Worm (Caenorhabditis elegans): Measurements from ENCODE around the gene T16G1.4.
A peak's percentile ranks its signal among the peaks of the same experiment; 100 is the strongest.

T16G1.4 gene

DNA sequence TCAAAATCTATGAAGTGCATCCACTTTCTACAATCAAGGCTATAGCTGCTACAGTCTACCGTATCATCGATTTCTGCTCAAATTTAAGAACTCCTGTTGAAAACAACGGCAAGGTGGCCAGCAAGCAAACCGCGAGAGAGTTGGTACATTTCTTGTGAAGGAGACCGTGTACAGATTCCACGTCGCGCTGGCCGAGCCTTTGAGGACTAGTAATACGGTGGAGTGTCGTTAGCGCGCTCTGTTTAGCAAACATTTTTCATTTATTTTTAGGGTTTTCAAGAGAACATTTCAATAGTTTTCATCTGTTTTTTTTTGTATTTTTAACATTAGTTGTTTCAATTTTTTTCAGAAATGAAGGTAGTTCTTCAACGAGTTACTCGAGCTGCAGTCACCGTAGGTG lies 10.6 kb upstream of the T16G1.4 start, which contains the start of gene pqn-68 (continued):
- TF ChIP-seq nhr-28 (tag; optimal IDR thresholded peaks at IDR 0.05) (no peak), skn-1 (tag; optimal IDR thresholded peaks at IDR 0.05) (no peak), nhr-71 (tag; optimal IDR thresholded peaks at IDR 0.05) (peak; percentile 30), unc-30 (tag; optimal IDR thresholded peaks at IDR 0.05) (no peak), C16A3.4 (tag; optimal IDR thresholded peaks at IDR 0.05) (peak; percentile 2), swsn-7 (tag; optimal IDR thresholded peaks at IDR 0.05) (peak; percentile 1), rnt-1 (tag; optimal IDR thresholded peaks at IDR 0.05) (peak; percentile 49), nhr-77 (tag; optimal IDR thresholded peaks at IDR 0.05) (no peak), snpc-4 (tag; optimal IDR thresholded peaks at IDR 0.05) (no peak), ceh-8 (GFP tag; optimal IDR thresholded peaks at IDR 0.05) (no peak), nhr-11 (tag; optimal IDR thresholded peaks at IDR 0.05) (no peak), ceh-82 (tag; optimal IDR thresholded peaks at IDR 0.05) (peak in 1 of 3 experiments; percentile 12), nhr-90 (tag; optimal IDR thresholded peaks at IDR 0.05; ENCODE audit: poor library complexity) (no peak), efl-3 (GFP tag; optimal IDR thresholded peaks at IDR 0.05) (no peak), pag-3 (tag; optimal IDR thresholded peaks at IDR 0.05; ENCODE audit: borderline replicate concordance, insufficient read depth) (no peak), fkh-8 (tag; optimal IDR thresholded peaks at IDR 0.05) (no peak), fkh-10 (GFP tag; optimal IDR thresholded peaks at IDR 0.05) (no peak), egl-13 (tag; optimal IDR thresholded peaks at IDR 0.05) (no peak), alr-1 (tag; optimal IDR thresholded peaks at IDR 0.05; ENCODE audit: borderline replicate concordance) (no peak), lsy-2 (tag; optimal IDR thresholded peaks at IDR 0.05) (peak; percentile 26 to 56), unc-62 (GFP tag; optimal IDR thresholded peaks at IDR 0.05) (no peak), ces-1 (GFP tag; optimal IDR thresholded peaks at IDR 0.05) (no peak), dpl-1 (GFP tag; optimal IDR thresholded peaks at IDR 0.05) (peak in 2 of 3 experiments; percentile 24 to 66), mep-1 (tag; optimal IDR thresholded peaks at IDR 0.05) (no peak), nhr-237 (tag; optimal IDR thresholded peaks at IDR 0.05) (no peak), lin-39 (tag; optimal IDR thresholded peaks at IDR 0.05) (no peak), C04F5.9 (tag; optimal IDR thresholded peaks at IDR 0.05) (no peak), nhr-20 (tag; optimal IDR thresholded peaks at IDR 0.05) (no peak), snu-23 (GFP tag; optimal IDR thresholded peaks at IDR 0.05) (peak; percentile 43), elt-2 (tag; optimal IDR thresholded peaks at IDR 0.05) (no peak), blmp-1 (tag; optimal IDR thresholded peaks at IDR 0.05) (peak; percentile 28), hpl-2 (GFP tag; optimal IDR thresholded peaks at IDR 0.05) (no peak)

DNA sequence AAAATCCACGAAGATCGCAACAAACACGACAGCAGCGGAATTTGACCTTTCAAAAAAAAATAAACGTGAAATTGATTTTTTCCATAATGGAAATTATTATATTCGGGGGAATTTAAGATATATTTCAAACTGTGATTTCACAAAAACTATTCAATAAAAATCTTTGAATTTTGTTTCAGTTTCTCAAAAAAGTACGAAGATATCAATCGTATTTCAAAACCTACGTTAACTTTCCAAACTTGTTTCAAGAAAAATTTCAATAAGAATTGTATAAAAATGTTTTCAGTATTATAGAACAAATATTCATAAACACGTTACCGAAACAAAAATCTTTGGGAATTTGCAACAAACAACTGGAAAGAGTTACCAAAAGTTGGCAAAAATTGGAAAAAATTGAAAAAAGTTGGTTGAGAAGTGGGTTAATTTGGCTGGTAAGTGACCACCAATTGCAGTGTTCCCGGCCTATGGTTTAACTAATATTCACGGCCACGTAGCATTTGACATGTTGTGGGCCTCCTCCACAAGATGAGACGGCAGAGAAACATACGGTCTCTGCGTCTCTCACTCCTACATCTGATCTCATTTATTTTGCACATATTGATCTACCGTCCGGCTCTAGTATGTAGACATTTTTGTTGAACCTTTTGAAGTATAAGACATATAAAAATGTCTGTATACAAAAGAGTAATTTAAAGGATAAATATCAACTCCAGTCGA lies 9.3 kb upstream of the T16G1.4 start, which contains the start of the genes T16G1.9 and T16G1.18:
Gene T16G1.9 (minus strand): TSS at position 51 of the 717 bp plus-strand sequence.
Gene T16G1.18 (plus strand): TSS at position 493 of the 717 bp plus-strand sequence.
- TF ChIP-seq lin-15B (tag; optimal IDR thresholded peaks at IDR 0.05): peak; percentile 12
- peak in 2 of 3 experiments; percentile 21 to 47 for TF ChIP-seq ceh-82 (tag; optimal IDR thresholded peaks at IDR 0.05)
- TF ChIP-seq mep-1 (tag; optimal IDR thresholded peaks at IDR 0.05): peak; percentile 43
- no peak for TF ChIP-seq unc-86 (tag; optimal IDR thresholded peaks at IDR 0.05)
- TF ChIP-seq lin-13 (GFP tag; optimal IDR thresholded peaks at IDR 0.05): peak; percentile 22
- TF ChIP-seq lsy-2 (tag; optimal IDR thresholded peaks at IDR 0.05): peak; percentile 41 to 67
- TF ChIP-seq nhr-20 (tag; optimal IDR thresholded peaks at IDR 0.05): peak; percentile 25
- TF ChIP-seq lin-14 (GFP tag; optimal IDR thresholded peaks at IDR 0.05): peak; percentile 77
- peak; percentile 36 for TF ChIP-seq xbp-1 (tag; optimal IDR thresholded peaks at IDR 0.05)
- no peak for TF ChIP-seq fkh-4 (tag; optimal IDR thresholded peaks at IDR 0.05; ENCODE audit: borderline replicate concordance)
- peak; percentile 9 for TF ChIP-seq C16A3.4 (tag; optimal IDR thresholded peaks at IDR 0.05)
- no peak for TF ChIP-seq ztf-4 (tag; optimal IDR thresholded peaks at IDR 0.05)
- TF ChIP-seq dpl-1 (GFP tag; optimal IDR thresholded peaks at IDR 0.05): peak in 2 of 3 experiments; percentile 43 to 62
- no peak for TF ChIP-seq unc-130 (tag; optimal IDR thresholded peaks at IDR 0.05)
- peak; percentile 7 for TF ChIP-seq F16B12.6 (tag; optimal IDR thresholded peaks at IDR 0.05)
- TF ChIP-seq lin-35 (GFP tag; optimal IDR thresholded peaks at IDR 0.05): peak; percentile 52 to 56
- TF ChIP-seq nhr-77 (tag; optimal IDR thresholded peaks at IDR 0.05): peak; percentile 30
- TF ChIP-seq dsc-1 (tag; optimal IDR thresholded peaks at IDR 0.05): no peak
- no peak for TF ChIP-seq unc-62 (GFP tag; optimal IDR thresholded peaks at IDR 0.05)
- peak in 1 of 6 experiments; percentile 6 for TF ChIP-seq elt-3 (tag; optimal IDR thresholded peaks at IDR 0.05)
- no peak for TF ChIP-seq ama-1 (optimal IDR thresholded peaks at IDR 0.05)
- peak; percentile 24 for TF ChIP-seq nhr-47 (tag; optimal IDR thresholded peaks at IDR 0.05)
- TF ChIP-seq snu-23 (GFP tag; optimal IDR thresholded peaks at IDR 0.05): peak; percentile 56
- peak; percentile 14 for TF ChIP-seq tbx-2 (tag; optimal IDR thresholded peaks at IDR 0.05)
- no peak for TF ChIP-seq nhr-85 (tag)
- peak; percentile 27 for TF ChIP-seq rnt-1 (tag; optimal IDR thresholded peaks at IDR 0.05)
- peak; percentile 58 to 65 for TF ChIP-seq efl-1 (optimal IDR thresholded peaks at IDR 0.05)
- TF ChIP-seq efl-1 (GFP tag; optimal IDR thresholded peaks at IDR 0.05 in 1 of 2): peak in 1 of 2 experiments; percentile 28
- no peak for TF ChIP-seq unc-98 (GFP tag; IDR thresholded peaks at IDR 0.05)
